Worm (Caenorhabditis elegans): Measurements from ENCODE around the gene F43G6.8.

Gene F43G6.8

ce11 chrII:11829920-11830319 is 16.0 kb upstream of the F43G6.8 start, which contains the start of gene pes-5:
TSS of gene pes-5 (minus strand) at chrII:11830020.
- TF ChIP-seq fos-1 (tag; optimal IDR thresholded peaks at IDR 0.05) (no peak), lin-15B (tag; optimal IDR thresholded peaks at IDR 0.05) (no peak), ZK546.5 (tag; optimal IDR thresholded peaks at IDR 0.05) (no peak), nhr-43 (tag; optimal IDR thresholded peaks at IDR 0.05; ENCODE audit: poor library complexity, severe bottlenecking) (no peak), nhr-76 (tag; optimal IDR thresholded peaks at IDR 0.05) (no peak), mml-1 (tag; optimal IDR thresholded peaks at IDR 0.05) (no peak), skn-1 (tag; optimal IDR thresholded peaks at IDR 0.05) (no peak), hmg-11 (tag; optimal IDR thresholded peaks at IDR 0.05) (no peak), mdl-1 (tag; optimal IDR thresholded peaks at IDR 0.05) (no peak), egl-5 (tag; optimal IDR thresholded peaks at IDR 0.05) (no peak), R02D3.7 (tag; optimal IDR thresholded peaks at IDR 0.05) (no peak), unc-39 (tag; optimal IDR thresholded peaks at IDR 0.05) (no peak), pqm-1 (tag; optimal IDR thresholded peaks at IDR 0.05) (no peak)

- TF ChIP-seq zag-1 (tag; optimal IDR thresholded peaks at IDR 0.05) (no peak), egl-27 (tag; optimal IDR thresholded peaks at IDR 0.05) (no peak), egl-5 (tag; optimal IDR thresholded peaks at IDR 0.05) (no peak), ztf-11 (tag; optimal IDR thresholded peaks at IDR 0.05) (no peak), fos-1 (tag; optimal IDR thresholded peaks at IDR 0.05) (no peak), elt-2 (tag; optimal IDR thresholded peaks at IDR 0.05) (no peak), hmg-11 (tag; optimal IDR thresholded peaks at IDR 0.05) (no peak)
Observed at ce11 chrII:11823566-11824308, 9.8 kb upstream of the F43G6.8 start, which contains the start of gene Y6D1A.1. TSS of gene Y6D1A.1 (minus strand) at chrII:11823616.

- no peak for TF ChIP-seq nhr-76 (tag; optimal IDR thresholded peaks at IDR 0.05)
- TF ChIP-seq nhr-25 (tag; optimal IDR thresholded peaks at IDR 0.05): peak; percentile 33
- TF ChIP-seq daf-12 (tag; optimal IDR thresholded peaks at IDR 0.05): no peak
Observed at ce11 chrII:11819824-11820223, 5.9 kb upstream of the F43G6.8 start, which contains the start of gene Y6D1A.2. TSS of gene Y6D1A.2 (minus strand) at chrII:11819924.

- TF ChIP-seq nhr-237 (tag; optimal IDR thresholded peaks at IDR 0.05) (no peak), unc-62 (GFP tag; optimal IDR thresholded peaks at IDR 0.05) (no peak), ceh-82 (tag; optimal IDR thresholded peaks at IDR 0.05) (no peak), ceh-16 (tag; optimal IDR thresholded peaks at IDR 0.05) (no peak), nhr-76 (tag; optimal IDR thresholded peaks at IDR 0.05) (no peak), daf-12 (tag; optimal IDR thresholded peaks at IDR 0.05) (no peak), nhr-43 (tag; optimal IDR thresholded peaks at IDR 0.05; ENCODE audit: poor library complexity, severe bottlenecking) (no peak), skn-1 (tag; optimal IDR thresholded peaks at IDR 0.05) (no peak), aly-2 (tag; optimal IDR thresholded peaks at IDR 0.05) (no peak), lin-15B (tag; optimal IDR thresholded peaks at IDR 0.05) (no peak), nhr-11 (tag; optimal IDR thresholded peaks at IDR 0.05) (no peak), ceh-28 (tag; optimal IDR thresholded peaks at IDR 0.05) (no peak), mml-1 (tag; optimal IDR thresholded peaks at IDR 0.05) (no peak), elt-1 (tag; optimal IDR thresholded peaks at IDR 0.05) (no peak), lin-39 (tag; optimal IDR thresholded peaks at IDR 0.05) (no peak), ceh-9 (tag; optimal IDR thresholded peaks at IDR 0.05) (no peak), ztf-4 (tag; optimal IDR thresholded peaks at IDR 0.05) (no peak), jun-1 (tag; optimal IDR thresholded peaks at IDR 0.05) (no peak), eor-1 (tag; optimal IDR thresholded peaks at IDR 0.05) (no peak)
Observed at ce11 chrII:11816475-11816874, 2.6 kb upstream of the F43G6.8 start, which contains the start of gene pap-3. TSS of gene pap-3 (minus strand) at chrII:11816575.

ce11 chrII:11816014-11816413 is 2.1 kb upstream of the F43G6.8 start:
- TF ChIP-seq nhr-12 (tag; optimal IDR thresholded peaks at IDR 0.05) (no peak), unc-39 (tag; optimal IDR thresholded peaks at IDR 0.05) (no peak), lin-15B (tag; optimal IDR thresholded peaks at IDR 0.05) (no peak), sea-2 (GFP tag; optimal IDR thresholded peaks at IDR 0.05) (no peak)
